Fruit fly (Drosophila melanogaster) whole organism, embryonic: Measurements from ENCODE around the gene CG8420.
A peak's percentile ranks its signal among the peaks of the same experiment; 100 is the strongest.

ENCODE experiments used
- Bgb ChIP-seq: fragments of 200-800 bp; sonication (Bioruptor generic); IDR thresholded peaks from 2 replicates; pipeline ENCODE4 v1.3.6; 2022; ENCODE audit warnings: missing biosample characterization, missing genetic modification characterization; ENCODE audit not compliant: partially characterized antibody
- Blimp-1 ChIP-seq: fragments of 200-800 bp; sonication (Bioruptor generic); optimal IDR thresholded peaks from 3 replicates; lab custom pipeline; 2018; ENCODE audit warnings: missing biosample characterization, missing genetic modification characterization, mild to moderate bottlenecking, moderate library complexity, missing genetic modification reagents
- CG11504 ChIP-seq: fragments of 200-800 bp; sonication (Bioruptor generic); optimal IDR thresholded peaks from 3 replicates; lab custom pipeline; 2019; ENCODE audit warnings: missing biosample characterization, mild to moderate bottlenecking, missing genetic modification characterization, moderate library complexity
- CG12155 ChIP-seq: fragments of 200-800 bp; sonication (Bioruptor generic); optimal IDR thresholded peaks from 3 replicates; lab custom pipeline; 2016; ENCODE audit warnings: missing biosample characterization, missing genetic modification characterization
- CG12744 ChIP-seq: fragments of 200-800 bp; sonication (Bioruptor generic); optimal IDR thresholded peaks from 2 replicates; lab custom pipeline; 2016; ENCODE audit warnings: missing biosample characterization, missing genetic modification characterization
- CG13775 ChIP-seq: fragments of 200-800 bp; sonication (Bioruptor generic); optimal IDR thresholded peaks from 3 replicates; lab custom pipeline; 2017; ENCODE audit warnings: missing biosample characterization, mild to moderate bottlenecking, missing genetic modification characterization
- CG14014 ChIP-seq: fragments of 200-800 bp; sonication (Bioruptor generic); IDR thresholded peaks from 2 replicates; pipeline ENCODE4 v1.3.6; 2022; ENCODE audit warnings: missing biosample characterization, missing genetic modification characterization
- CG14667 ChIP-seq: fragments of 200-800 bp; sonication (Bioruptor generic); IDR thresholded peaks from 2 replicates; pipeline ENCODE4 v1.3.6; 2022; ENCODE audit warnings: missing biosample characterization, missing genetic modification characterization
- CG1603 ChIP-seq: fragments of 200-800 bp; sonication (Bioruptor generic); optimal IDR thresholded peaks from 2 replicates; lab custom pipeline; 2019; ENCODE audit warnings: missing biosample characterization, mild to moderate bottlenecking, missing genetic modification characterization, moderate library complexity
- CG16813 ChIP-seq: fragments of 200-800 bp; sonication (Bioruptor generic); IDR thresholded peaks from 3 replicates; pipeline ENCODE4 v1.3.6; 2022; ENCODE audit warnings: missing biosample characterization, missing genetic modification characterization; ENCODE audit not compliant: partially characterized antibody
- CG18619 ChIP-seq: fragments of 200-800 bp; sonication (Bioruptor generic); optimal IDR thresholded peaks from 3 replicates; lab custom pipeline; 2017; ENCODE audit warnings: missing biosample characterization, mild to moderate bottlenecking, missing genetic modification characterization
- CG3163 ChIP-seq: fragments of 200-800 bp; sonication (Bioruptor generic); optimal IDR thresholded peaks from 3 replicates; lab custom pipeline; 2016; ENCODE audit warnings: missing biosample characterization, missing genetic modification characterization
- CG6254 ChIP-seq: fragments of 200-800 bp; sonication (Bioruptor generic); optimal IDR thresholded peaks from 3 replicates; lab custom pipeline; 2017; ENCODE audit warnings: mild to moderate bottlenecking, missing biosample characterization, missing genetic modification reagents, missing genetic modification characterization
- CG6813 ChIP-seq: fragments of 200-800 bp; sonication (Bioruptor generic); optimal IDR thresholded peaks from 2 replicates; lab custom pipeline; 2017; ENCODE audit warnings: missing biosample characterization, missing genetic modification characterization, mild to moderate bottlenecking, moderate library complexity, missing genetic modification reagents
- CG7372 ChIP-seq: fragments of 200-800 bp; sonication (Bioruptor generic); IDR thresholded peaks from 2 replicates; pipeline ENCODE4 v1.3.6; 2022; ENCODE audit warnings: missing biosample characterization, missing genetic modification characterization
- CG7928 ChIP-seq: fragments of 200-800 bp; sonication (Bioruptor generic); optimal IDR thresholded peaks from 2 replicates; lab custom pipeline; 2017; ENCODE audit warnings: missing biosample characterization, mild to moderate bottlenecking, missing genetic modification characterization
- CG9215 ChIP-seq: fragments of 200-800 bp; sonication (Bioruptor generic); IDR thresholded peaks from 2 replicates; pipeline ENCODE4 v1.3.6; 2022; ENCODE audit warnings: missing biosample characterization, missing genetic modification characterization
- CrebB ChIP-seq: fragments of 200-800 bp; sonication (Bioruptor generic); optimal IDR thresholded peaks from 3 replicates; lab custom pipeline; 2018; ENCODE audit warnings: missing biosample characterization, mild to moderate bottlenecking, missing genetic modification characterization
- E2f1 ChIP-seq: fragments of 200-800 bp; sonication (Bioruptor generic); IDR thresholded peaks from 2 replicates; pipeline ENCODE4 v1.3.6; 2022; ENCODE audit warnings: missing biosample characterization, missing genetic modification characterization
- Hmx ChIP-seq: fragments of 200-800 bp; sonication (Bioruptor generic); optimal IDR thresholded peaks from 2 replicates; lab custom pipeline; 2016; ENCODE audit warnings: missing biosample characterization, missing genetic modification characterization
- Jarid2 ChIP-seq: fragments of 200-800 bp; sonication (Bioruptor generic); optimal IDR thresholded peaks from 3 replicates; lab custom pipeline; 2017; ENCODE audit warnings: mild to moderate bottlenecking, missing biosample characterization, missing genetic modification reagents, missing genetic modification characterization
- NC2α ChIP-seq: fragments of 200-800 bp; sonication (Bioruptor generic); optimal IDR thresholded peaks from 2 replicates; lab custom pipeline; 2016; ENCODE audit warnings: missing biosample characterization, missing genetic modification characterization
- NC2β ChIP-seq: fragments of 200-800 bp; sonication (Bioruptor generic); optimal IDR thresholded peaks from 2 replicates; lab custom pipeline; 2016; ENCODE audit warnings: missing biosample characterization, missing genetic modification characterization
- Ravus ChIP-seq: fragments of 200-800 bp; sonication (Bioruptor generic); IDR thresholded peaks from 2 replicates; pipeline ENCODE4 v1.3.6; 2022; ENCODE audit warnings: missing biosample characterization, missing genetic modification characterization
- TFAM ChIP-seq: fragments of 200-800 bp; sonication (Bioruptor generic); optimal IDR thresholded peaks from 2 replicates; lab custom pipeline; 2017; ENCODE audit warnings: missing biosample characterization, missing genetic modification characterization, inconsistent platforms
- Vsx1 ChIP-seq: fragments of 200-800 bp; sonication (Bioruptor generic); optimal IDR thresholded peaks from 2 replicates; lab custom pipeline; 2017; ENCODE audit warnings: missing biosample characterization, mild to moderate bottlenecking, missing genetic modification characterization, missing genetic modification reagents
- dysf ChIP-seq: fragments of 200-800 bp; sonication (Bioruptor generic); IDR thresholded peaks from 3 replicates; pipeline ENCODE4 v1.3.6; 2022; ENCODE audit warnings: missing biosample characterization, missing genetic modification characterization
- ems ChIP-seq: fragments of 200-800 bp; sonication (Bioruptor generic); optimal IDR thresholded peaks from 3 replicates; lab custom pipeline; 2016; ENCODE audit warnings: missing biosample characterization, missing genetic modification characterization
- exex ChIP-seq: fragments of 200-800 bp; sonication (Bioruptor generic); optimal IDR thresholded peaks from 4 replicates; lab custom pipeline; 2018; ENCODE audit warnings: missing biosample characterization, mild to moderate bottlenecking, missing genetic modification characterization, moderate library complexity
- hbn ChIP-seq: fragments of 200-800 bp; sonication (Bioruptor generic); IDR thresholded peaks from 2 replicates; pipeline ENCODE4 v1.3.6; 2022; ENCODE audit warnings: missing biosample characterization, missing genetic modification characterization; ENCODE audit not compliant: partially characterized antibody
- hth ChIP-seq: fragments of >200 bp; optimal IDR thresholded peaks from 2 replicates; lab custom pipeline; 2017; ENCODE audit warnings: inconsistent platforms
- knrl ChIP-seq: fragments of 200-800 bp; sonication (Bioruptor generic); IDR thresholded peaks from 3 replicates; pipeline ENCODE4 v1.3.6; 2022; ENCODE audit warnings: missing biosample characterization, missing genetic modification characterization; ENCODE audit not compliant: partially characterized antibody
- lbe ChIP-seq: fragments of 200-800 bp; sonication (Bioruptor generic); optimal IDR thresholded peaks from 2 replicates; lab custom pipeline; 2016; ENCODE audit warnings: missing biosample characterization, mild to moderate bottlenecking, missing genetic modification characterization
- lola ChIP-seq, 3 experiments: fragments of >200 bp in 2 of 3; fragments of 200-800 bp in 1 of 3; sonication (Bioruptor generic) in 1 of 3; optimal IDR thresholded peaks; 2 replicates each; lab custom pipeline; 2017 to 2019; ENCODE audit warnings: missing biosample characterization in 3 of 3, missing genetic modification characterization in 3 of 3, mild to moderate bottlenecking in 1 of 3, moderate library complexity in 1 of 3
- mld ChIP-seq: fragments of 200-800 bp; sonication (Bioruptor generic); IDR thresholded peaks from 3 replicates; pipeline ENCODE4 v1.3.6; 2022; ENCODE audit warnings: missing biosample characterization, missing genetic modification characterization; ENCODE audit not compliant: partially characterized antibody
- oc ChIP-seq: fragments of 200-800 bp; sonication (Bioruptor generic); optimal IDR thresholded peaks from 2 replicates; lab custom pipeline; 2018; ENCODE audit warnings: missing biosample characterization, mild to moderate bottlenecking, missing genetic modification characterization, moderate library complexity
- pan ChIP-seq, 4 experiments: fragments of >200 bp in 3 of 4; fragments of 200-800 bp in 1 of 4; sonication (Bioruptor generic) in 1 of 4; optimal IDR thresholded peaks in 3 of 4; IDR thresholded peaks in 1 of 4; 2 replicates each; pipeline versions ENCODE4 v1.3.6 to Lab custom; 2017 to 2022; ENCODE audit warnings: missing biosample characterization in 2 of 4, missing genetic modification characterization in 2 of 4, mixed read lengths in 1 of 4
- pfk ChIP-seq: fragments of 200-800 bp; sonication (Bioruptor generic); optimal IDR thresholded peaks from 2 replicates; lab custom pipeline; 2018; ENCODE audit warnings: missing biosample characterization, mild to moderate bottlenecking, missing genetic modification characterization, moderate library complexity
- run ChIP-seq: fragments of 200-800 bp; sonication (Bioruptor generic); optimal IDR thresholded peaks from 3 replicates; lab custom pipeline; 2018; ENCODE audit warnings: missing biosample characterization, mild to moderate bottlenecking, missing genetic modification characterization
- sd ChIP-seq: fragments of 200-800 bp; sonication (Bioruptor generic); optimal IDR thresholded peaks from 3 replicates; lab custom pipeline; 2018; ENCODE audit warnings: missing biosample characterization, mild to moderate bottlenecking, missing genetic modification characterization, moderate library complexity
- slbo ChIP-seq: fragments of 200-800 bp; sonication (Bioruptor generic); IDR thresholded peaks from 2 replicates; pipeline ENCODE4 v1.3.6; 2022; ENCODE audit warnings: missing biosample characterization, missing genetic modification characterization
- slou ChIP-seq: fragments of 200-800 bp; sonication (Bioruptor generic); optimal IDR thresholded peaks from 3 replicates; lab custom pipeline; 2016; ENCODE audit warnings: missing biosample characterization, missing genetic modification characterization
- sqz ChIP-seq: fragments of 200-800 bp; sonication (Bioruptor generic); optimal IDR thresholded peaks from 3 replicates; lab custom pipeline; 2018; ENCODE audit warnings: missing biosample characterization, mild to moderate bottlenecking, missing genetic modification characterization
- sug ChIP-seq: fragments of 200-800 bp; optimal IDR thresholded peaks from 2 replicates; lab custom pipeline; 2019; ENCODE audit warnings: missing biosample characterization, mild to moderate bottlenecking, missing genetic modification characterization, moderate library complexity
- unpg ChIP-seq: fragments of 200-800 bp; sonication (Bioruptor generic); optimal IDR thresholded peaks from 3 replicates; lab custom pipeline; 2018; ENCODE audit warnings: missing biosample characterization, mild to moderate bottlenecking, missing genetic modification characterization, moderate library complexity
- wek ChIP-seq: fragments of 200-800 bp; sonication (Bioruptor generic); optimal IDR thresholded peaks from 3 replicates; lab custom pipeline; 2018; ENCODE audit warnings: missing biosample characterization, mild to moderate bottlenecking, missing genetic modification characterization, moderate library complexity
- zen2 ChIP-seq: fragments of 200-800 bp; sonication (Bioruptor generic); IDR thresholded peaks from 3 replicates; pipeline ENCODE4 v1.3.6; 2022; ENCODE audit warnings: missing biosample characterization, missing genetic modification characterization; ENCODE audit not compliant: partially characterized antibody

The CG8420 gene

dm6 chr3R:9220064-9220864 lies 26.2 kb upstream of the CG8420 start (continued):
- TF ChIP-seq CG16813 (GFP tag; lab: Robert Waterston, UW) (no peak), CG13775 (GFP tag; lab: Kevin White, UChicago) (peak; percentile 63), CG14667 (no peak), hth (no peak), slou (GFP tag; lab: Kevin White, UChicago) (peak; percentile 11), sug (tag; lab: Kevin White, UChicago) (peak; percentile 3), CG6254 (GFP tag; lab: Kevin White, UChicago) (peak; percentile 18), knrl (no peak), CrebB (tag; lab: Kevin White, UChicago) (peak; percentile 6), TFAM (GFP tag; lab: Kevin White, UChicago) (no peak), pan (optimal IDR thresholded peaks at IDR 0.05; lab: Kevin White, UChicago) (no peak), pan (GFP tag; optimal IDR thresholded peaks at IDR 0.05 in 1 of 2, IDR thresholded peaks at IDR 0.05 in 1 of 2) (peak in 1 of 2 experiments; percentile 32), unpg (GFP tag; lab: Kevin White, UChicago) (peak; percentile 36), CG6813 (GFP tag; lab: Kevin White, UChicago) (peak; percentile 21), E2f1 (GFP tag; lab: Robert Waterston, UW) (no peak), Vsx1 (GFP tag; lab: Kevin White, UChicago) (no peak), wek (GFP tag; lab: Kevin White, UChicago) (no peak), Hmx (peak; percentile 23), slbo (peak; percentile 70), CG14014 (peak; percentile 66), Bgb (peak; percentile 17; the same call in 1 of the 2 replicates), CG1603 (no peak), lbe (GFP tag; lab: Kevin White, UChicago) (no peak), exex (tag; lab: Kevin White, UChicago) (no peak), pfk (GFP tag; lab: Kevin White, UChicago) (peak; percentile 60), zen2 (GFP tag; lab: Robert Waterston, UW) (no peak), CG11504 (tag; lab: Kevin White, UChicago) (peak; percentile 42), ems (GFP tag; lab: Kevin White, UChicago) (no peak), CG9215 (GFP tag; lab: Robert Waterston, UW) (no peak), NC2α (GFP tag; lab: Kevin White, UChicago) (no peak), NC2β (GFP tag; lab: Kevin White, UChicago) (no peak), sd (tag; lab: Kevin White, UChicago) (peak; percentile 75), lola (GFP tag; optimal IDR thresholded peaks at IDR 0.05; lab: Kevin White, UChicago) (no peak), CG18619 (no peak), hbn (GFP tag; lab: Robert Waterston, UW) (no peak), Blimp-1 (GFP tag; lab: Kevin White, UChicago) (peak; percentile 20), run (tag; lab: Kevin White, UChicago) (no peak), CG7372 (GFP tag; lab: Robert Waterston, UW) (no peak), CG12744 (peak; percentile 58), sqz (GFP tag; lab: Kevin White, UChicago) (peak; percentile 94), CG3163 (peak; percentile 87), Jarid2 (GFP tag; lab: Kevin White, UChicago) (no peak), mld (no peak), oc (tag; lab: Kevin White, UChicago) (peak; percentile 2), CG12155 (GFP tag; lab: Kevin White, UChicago) (peak; percentile 19), dysf (GFP tag; lab: Robert Waterston, UW) (peak; percentile 60; the same call in 2 of the 3 replicates), CG7928 (GFP tag; lab: Kevin White, UChicago) (no peak), Ravus (no peak)
